Fruit fly (Drosophila melanogaster): ENCODE data around the gene CG7142.

Gene CG7142

dm6 chr3R:18279494-18279893 lies at the start of gene CG7142:
Gene CG7142, minus strand, starts transcription at chr3R:18279522.
- TF ChIP-seq CG8478 (optimal IDR thresholded peaks at IDR 0.05) (no peak), CTCF (optimal IDR thresholded peaks at IDR 0.05) (no peak)

DNA sequence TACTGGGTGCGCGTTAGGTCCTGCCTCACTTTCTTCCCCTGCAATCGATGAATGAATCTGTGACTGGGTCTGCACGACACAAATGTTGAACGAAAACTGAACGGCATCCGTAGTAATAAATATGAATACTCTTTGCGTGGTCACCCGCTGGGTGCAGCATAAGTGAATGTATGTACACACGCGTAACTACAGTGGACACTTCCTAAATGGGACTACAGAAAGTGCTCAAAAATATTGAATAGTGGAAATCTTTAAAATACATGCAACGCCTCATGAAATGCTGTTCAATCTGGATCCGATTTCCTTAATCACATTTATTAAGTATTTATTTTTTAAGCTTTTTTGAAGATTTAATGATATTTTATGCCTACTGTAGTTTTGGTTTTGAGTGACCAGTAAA lies 49.5 kb upstream of the CG7142 start, which contains the start of gene naz:
naz (minus strand) TSS at position 101 of the 400 bp plus-strand sequence.
- TF ChIP-seq CG8478 (optimal IDR thresholded peaks at IDR 0.05) (no peak), CTCF (optimal IDR thresholded peaks at IDR 0.05) (no peak)

DNA sequence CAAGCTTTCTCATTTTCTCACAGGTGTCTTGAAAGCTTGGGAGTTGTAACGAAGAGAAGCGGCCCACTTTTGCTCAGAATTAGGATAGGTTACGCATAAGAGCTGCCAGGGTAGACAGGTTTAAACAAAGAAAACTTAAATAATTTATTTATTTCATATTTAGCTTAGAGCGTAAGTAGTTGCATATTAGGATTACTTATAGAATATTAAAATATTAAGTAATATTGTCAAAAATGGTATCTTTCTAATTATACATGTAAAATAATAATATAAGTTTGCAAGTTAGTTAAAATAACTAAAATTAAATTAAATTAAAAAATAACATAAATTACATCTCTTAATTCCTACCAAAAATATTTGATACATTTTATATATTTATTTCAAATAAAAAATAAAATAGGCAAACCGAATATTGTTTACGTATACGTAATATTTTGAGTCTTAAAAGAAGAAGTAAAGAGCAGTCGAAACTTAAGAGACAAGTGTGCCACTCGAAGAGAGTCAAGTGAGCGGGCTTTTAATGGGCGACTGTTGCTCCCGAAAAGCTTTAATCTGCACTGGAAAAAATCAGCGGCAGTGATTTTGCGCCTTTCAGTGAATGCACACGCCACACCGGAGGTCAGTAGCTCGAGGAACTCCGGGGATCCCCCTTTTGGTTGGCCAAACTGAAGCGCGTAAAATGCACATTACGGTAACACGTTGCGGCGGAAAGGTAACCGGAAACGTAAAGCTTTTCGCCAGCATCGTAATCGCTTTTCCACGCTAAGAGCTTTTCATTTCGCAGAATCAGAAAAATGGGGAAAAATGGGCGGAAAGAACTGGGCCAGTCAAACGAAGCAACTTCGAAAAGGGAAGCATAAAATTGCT lies 35.7 kb upstream of the CG7142 start:
- no peak for TF ChIP-seq CG8478 (optimal IDR thresholded peaks at IDR 0.05)
- no peak for TF ChIP-seq CTCF (optimal IDR thresholded peaks at IDR 0.05)

- TF ChIP-seq CG8478 (optimal IDR thresholded peaks at IDR 0.05): no peak
- no peak for TF ChIP-seq CTCF (optimal IDR thresholded peaks at IDR 0.05)
These were observed 35.0 kb upstream of the CG7142 start, which contains the start of gene PKD for dm6 chr3R:18314320-18314719. Gene PKD, minus strand, starts transcription at chr3R:18314407.

- TF ChIP-seq CTCF (optimal IDR thresholded peaks at IDR 0.05) (no peak), CG8478 (optimal IDR thresholded peaks at IDR 0.05) (no peak)
These were observed 33.4 kb upstream of the CG7142 start for dm6 chr3R:18312761-18313160.

- no peak for TF ChIP-seq CTCF (optimal IDR thresholded peaks at IDR 0.05)
- no peak for TF ChIP-seq CG8478 (optimal IDR thresholded peaks at IDR 0.05)
These were observed 32.1 kb upstream of the CG7142 start for dm6 chr3R:18311368-18311919.

DNA sequence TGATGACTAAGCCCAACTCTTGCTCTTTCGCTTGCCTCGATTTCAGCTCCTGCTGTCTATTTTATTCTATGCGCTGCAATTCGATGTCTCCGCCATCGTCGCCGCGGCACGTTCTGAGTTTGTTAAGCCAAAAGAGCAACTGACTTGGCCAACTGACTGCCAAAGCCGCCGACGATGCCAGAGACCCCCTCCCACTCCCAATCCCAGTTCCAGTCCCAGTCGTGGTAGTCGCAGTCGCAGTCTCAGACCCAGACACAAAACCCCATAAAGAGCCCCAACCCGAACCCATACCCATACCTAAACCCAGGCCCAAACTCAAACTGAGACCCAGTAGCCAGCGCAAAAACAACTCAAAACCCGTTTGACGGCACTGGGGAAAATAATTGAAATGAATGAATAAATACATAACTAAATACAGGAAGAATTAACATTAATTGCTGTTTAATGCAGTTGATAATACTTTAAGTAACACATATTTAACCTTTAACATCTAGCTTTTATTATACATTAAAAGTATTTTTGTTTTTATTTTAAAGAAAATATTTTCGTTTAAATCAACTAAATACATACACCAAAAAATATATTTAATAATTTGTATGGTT lies 31.5 kb upstream of the CG7142 start:
- TF ChIP-seq CG8478 (optimal IDR thresholded peaks at IDR 0.05): no peak
- no peak for TF ChIP-seq CTCF (optimal IDR thresholded peaks at IDR 0.05)

DNA sequence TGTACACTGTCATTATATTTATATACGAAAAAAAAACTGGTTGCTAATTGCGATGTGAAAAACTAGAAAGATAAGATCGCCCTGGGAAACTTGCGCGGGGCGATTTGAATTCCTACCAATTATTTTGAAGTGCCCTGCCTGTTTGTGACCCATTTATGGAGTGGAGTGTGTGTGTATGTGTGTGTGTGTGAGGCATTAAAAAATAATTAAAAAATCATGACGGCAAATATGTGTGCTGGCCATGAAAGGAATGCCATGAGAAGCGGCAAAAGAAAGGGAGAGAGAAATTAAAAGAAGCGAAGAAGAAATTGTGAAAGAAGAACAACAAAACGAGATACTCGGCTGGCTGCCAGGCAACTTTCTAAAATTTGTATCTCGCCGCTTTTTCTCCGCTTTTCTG lies 30.6 kb upstream of the CG7142 start:
- TF ChIP-seq CG8478 (optimal IDR thresholded peaks at IDR 0.05) (no peak), CTCF (optimal IDR thresholded peaks at IDR 0.05) (no peak)

DNA sequence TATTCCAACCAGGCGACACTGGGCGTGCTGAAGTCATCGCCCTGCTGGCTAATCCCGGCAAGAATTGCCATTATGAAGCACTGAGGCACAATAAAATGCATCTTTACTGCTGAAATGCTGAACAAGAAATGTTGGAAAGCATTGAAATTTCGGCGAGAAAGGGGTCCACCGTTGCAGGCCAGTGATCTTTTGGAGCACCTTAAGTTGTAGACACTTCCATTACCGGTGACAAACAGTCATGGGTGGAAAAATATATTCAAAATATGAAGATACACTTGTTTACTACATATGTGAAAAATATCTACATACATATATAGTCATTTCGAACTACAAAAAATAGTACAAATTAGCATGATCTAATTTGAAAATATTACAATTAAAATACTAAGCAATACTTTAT lies 23.4 kb upstream of the CG7142 start, which contains the start of gene CG7126:
CG7126 (minus strand) TSS at position 101 of the 400 bp plus-strand sequence.
- no peak for TF ChIP-seq CTCF (optimal IDR thresholded peaks at IDR 0.05)
- TF ChIP-seq CG8478 (optimal IDR thresholded peaks at IDR 0.05): no peak

dm6 chr3R:18301569-18301968 lies 22.2 kb upstream of the CG7142 start, which contains the start of gene Polr1E:
Gene Polr1E, minus strand, starts transcription at chr3R:18301728.
- no peak for TF ChIP-seq CTCF (optimal IDR thresholded peaks at IDR 0.05)
- no peak for TF ChIP-seq CG8478 (optimal IDR thresholded peaks at IDR 0.05)

- no peak for TF ChIP-seq CTCF (optimal IDR thresholded peaks at IDR 0.05)
- TF ChIP-seq CG8478 (optimal IDR thresholded peaks at IDR 0.05): no peak
These were observed 19.6 kb upstream of the CG7142 start, which contains the start of gene Dlc90F for dm6 chr3R:18298900-18299321. Gene Dlc90F, plus strand, starts transcription at chr3R:18299229.

dm6 chr3R:18298298-18298899 lies 19.1 kb upstream of the CG7142 start:
- TF ChIP-seq CTCF (optimal IDR thresholded peaks at IDR 0.05) (no peak), CG8478 (optimal IDR thresholded peaks at IDR 0.05) (no peak)

- no peak for TF ChIP-seq CTCF (optimal IDR thresholded peaks at IDR 0.05)
- no peak for TF ChIP-seq CG8478 (optimal IDR thresholded peaks at IDR 0.05)
These were observed 18.3 kb upstream of the CG7142 start for dm6 chr3R:18297444-18298297.

DNA sequence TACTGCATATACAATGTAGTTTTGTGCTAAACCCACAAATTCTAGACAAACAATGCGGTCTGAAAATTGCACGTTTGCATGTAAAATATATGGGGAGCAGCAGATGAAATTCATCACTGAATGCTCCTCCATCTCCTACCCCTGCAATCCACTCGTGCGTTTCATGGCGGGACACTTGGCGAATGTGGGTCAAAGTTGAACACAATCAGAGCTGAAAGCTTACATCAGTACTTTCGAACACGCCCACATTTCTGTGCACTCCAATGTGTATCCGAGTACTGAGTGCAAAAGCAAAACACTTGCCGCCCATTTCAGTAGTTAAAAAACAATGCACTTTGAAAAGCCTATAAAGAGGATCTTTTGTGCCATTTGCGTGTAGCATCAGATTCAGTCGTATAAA lies 17.4 kb upstream of the CG7142 start:
- no peak for TF ChIP-seq CG8478 (optimal IDR thresholded peaks at IDR 0.05)
- no peak for TF ChIP-seq CTCF (optimal IDR thresholded peaks at IDR 0.05)
